Worm (Caenorhabditis elegans) whole organism, young adult: Measurements from ENCODE around the gene T06E4.21.
A peak's percentile ranks its signal among the peaks of the same experiment; 100 is the strongest.

Experiments
- C06A6.2 ChIP-seq: fragments of 200-800 bp; sonication (Bioruptor generic); conservative IDR thresholded peaks from 2 replicates; pipeline ENCODE4 v1.3.6; 2022; ENCODE audit warnings: missing genetic modification characterization, missing compliant biosample characterization
- F10E7.11 ChIP-seq: sonication (generic microtip); optimal IDR thresholded peaks from 2 replicates; lab custom pipeline; 2017; ENCODE audit warnings: mild to moderate bottlenecking, missing genetic modification characterization, moderate library complexity, missing compliant biosample characterization
- F22D6.2 ChIP-seq: sonication (generic microtip); optimal IDR thresholded peaks from 2 replicates; lab custom pipeline; 2016; ENCODE audit warnings: mild to moderate bottlenecking, missing genetic modification characterization, missing compliant biosample characterization
- F23B12.7 ChIP-seq: sonication (generic microtip); optimal IDR thresholded peaks from 2 replicates; lab custom pipeline; 2017; ENCODE audit warnings: missing genetic modification characterization, mild to moderate bottlenecking, missing compliant biosample characterization, antibody characterized with exemption, moderate library complexity; ENCODE audit not compliant: insufficient read depth
- F52B5.7 ChIP-seq: sonication (generic microtip); optimal IDR thresholded peaks from 2 replicates; lab custom pipeline; 2016; ENCODE audit warnings: mild to moderate bottlenecking, missing genetic modification characterization, missing compliant biosample characterization
- K12H6.12 ChIP-seq: fragments of 200-800 bp; sonication (Bioruptor generic); optimal IDR thresholded peaks from 2 replicates; lab custom pipeline; 2018; ENCODE audit warnings: mild to moderate bottlenecking, missing genetic modification characterization, missing compliant biosample characterization
- Y67H2A.10 ChIP-seq: fragments of 200-800 bp; sonication (Bioruptor generic); conservative IDR thresholded peaks from 2 replicates; pipeline ENCODE4 v1.3.6; 2022; ENCODE audit warnings: missing genetic modification reagents, missing genetic modification characterization, missing compliant biosample characterization
- Y95B8A.8 ChIP-seq: fragments of 200-800 bp; sonication (Bioruptor generic); IDR thresholded peaks from 2 replicates; pipeline ENCODE4 v1.3.6; 2022; ENCODE audit warnings: missing genetic modification reagents, missing genetic modification characterization, missing compliant biosample characterization
- akir-1 ChIP-seq: fragments of 200-800 bp; sonication (Bioruptor generic); optimal IDR thresholded peaks from 2 replicates; lab custom pipeline; 2018; ENCODE audit warnings: mild to moderate bottlenecking, missing genetic modification characterization, moderate library complexity, missing compliant biosample characterization
- attf-5 ChIP-seq: fragments of 200-800 bp; sonication (Bioruptor generic); optimal IDR thresholded peaks from 2 replicates; lab custom pipeline; 2018; ENCODE audit warnings: mild to moderate bottlenecking, missing genetic modification characterization, missing compliant biosample characterization
- attf-6 ChIP-seq: fragments of 200-800 bp; sonication (Bioruptor generic); IDR thresholded peaks from 2 replicates; pipeline ENCODE4 v1.3.6; 2022; ENCODE audit warnings: missing genetic modification reagents, missing genetic modification characterization, missing compliant biosample characterization
- bed-2 ChIP-seq: fragments of 200-800 bp; sonication (Bioruptor generic); IDR thresholded peaks from 2 replicates; pipeline ENCODE4 v1.3.6; 2022; ENCODE audit warnings: missing genetic modification reagents, missing genetic modification characterization, missing compliant biosample characterization
- cebp-2 ChIP-seq: fragments of 200-800 bp; sonication (Bioruptor generic); IDR thresholded peaks from 2 replicates; pipeline ENCODE4 v1.3.6; 2022; ENCODE audit warnings: missing genetic modification characterization, missing compliant biosample characterization
- dox-1 ChIP-seq: fragments of 200-800 bp; sonication (Bioruptor generic); IDR thresholded peaks from 2 replicates; pipeline ENCODE4 v1.3.6; 2022; ENCODE audit warnings: missing genetic modification reagents, missing genetic modification characterization, missing compliant biosample characterization
- egrh-3 ChIP-seq: fragments of 200-800 bp; sonication (Bioruptor generic); IDR thresholded peaks from 2 replicates; pipeline ENCODE4 v1.3.6; 2022; ENCODE audit warnings: missing genetic modification reagents, missing genetic modification characterization, missing compliant biosample characterization
- hlh-12 ChIP-seq: sonication (generic microtip); optimal IDR thresholded peaks from 2 replicates; lab custom pipeline; 2016; ENCODE audit warnings: missing genetic modification characterization, missing compliant biosample characterization
- hlh-26 ChIP-seq: fragments of 200-800 bp; sonication (Bioruptor generic); conservative IDR thresholded peaks from 2 replicates; pipeline ENCODE4 v1.3.6; 2022; ENCODE audit warnings: missing genetic modification reagents, missing genetic modification characterization, missing compliant biosample characterization
- hmg-1.2 ChIP-seq: fragments of 200-800 bp; sonication (Bioruptor generic); IDR thresholded peaks from 2 replicates; pipeline ENCODE4 v1.3.6; 2022; ENCODE audit warnings: missing genetic modification reagents, missing genetic modification characterization, missing compliant biosample characterization
- lin-54 ChIP-seq: fragments of 200-800 bp; sonication (Bioruptor generic); optimal IDR thresholded peaks from 2 replicates; lab custom pipeline; 2018; ENCODE audit warnings: mild to moderate bottlenecking, missing genetic modification characterization, missing compliant biosample characterization
- lir-1 ChIP-seq: fragments of 200-800 bp; sonication (Bioruptor generic); conservative IDR thresholded peaks from 2 replicates; pipeline ENCODE4 v1.3.6; 2022; ENCODE audit warnings: missing genetic modification reagents, missing genetic modification characterization, missing compliant biosample characterization
- lsl-1 ChIP-seq: fragments of 200-800 bp; sonication (Bioruptor generic); optimal IDR thresholded peaks from 2 replicates; lab custom pipeline; 2018; ENCODE audit warnings: mild to moderate bottlenecking, missing genetic modification characterization, moderate library complexity, missing compliant biosample characterization
- madf-10 ChIP-seq: sonication (generic microtip); optimal IDR thresholded peaks from 2 replicates; lab custom pipeline; 2016; ENCODE audit warnings: mild to moderate bottlenecking, missing genetic modification characterization, missing compliant biosample characterization
- madf-3 ChIP-seq: fragments of 200-800 bp; sonication (Bioruptor generic); IDR thresholded peaks from 2 replicates; pipeline ENCODE4 v1.3.6; 2022; ENCODE audit warnings: missing genetic modification reagents, missing genetic modification characterization, missing compliant biosample characterization
- madf-6 ChIP-seq: fragments of 200-800 bp; sonication (Bioruptor generic); IDR thresholded peaks from 2 replicates; pipeline ENCODE4 v1.3.6; 2022; ENCODE audit warnings: missing genetic modification reagents, missing genetic modification characterization, missing compliant biosample characterization
- madf-8 ChIP-seq: fragments of 200-800 bp; sonication (Bioruptor generic); conservative IDR thresholded peaks from 2 replicates; pipeline ENCODE4 v1.3.6; 2022; ENCODE audit warnings: missing genetic modification reagents, missing genetic modification characterization, missing compliant biosample characterization
- mcd-1 ChIP-seq: fragments of 200-800 bp; sonication (Bioruptor generic); IDR thresholded peaks from 2 replicates; pipeline ENCODE4 v1.3.6; 2022; ENCODE audit warnings: missing genetic modification reagents, missing genetic modification characterization, missing compliant biosample characterization
- mel-28 ChIP-seq: sonication (generic microtip); optimal IDR thresholded peaks from 2 replicates; lab custom pipeline; 2016; ENCODE audit warnings: borderline replicate concordance, mild to moderate bottlenecking, missing genetic modification characterization, missing compliant biosample characterization
- mes-4 ChIP-seq: sonication (generic microtip); optimal IDR thresholded peaks from 2 replicates; lab custom pipeline; 2016; ENCODE audit warnings: missing genotype, missing genetic modification characterization, missing compliant biosample characterization
- mxl-1 ChIP-seq: sonication (generic microtip); optimal IDR thresholded peaks from 2 replicates; lab custom pipeline; 2016; ENCODE audit warnings: missing genetic modification characterization, missing compliant biosample characterization
- nhr-80 ChIP-seq: sonication (generic microtip); optimal IDR thresholded peaks from 2 replicates; lab custom pipeline; 2016; ENCODE audit warnings: missing genetic modification characterization, missing compliant biosample characterization
- nhr-90 ChIP-seq: sonication (generic microtip); optimal IDR thresholded peaks from 2 replicates; lab custom pipeline; 2016; ENCODE audit warnings: missing genotype, mild to moderate bottlenecking, missing genetic modification characterization, missing compliant biosample characterization
- pha-4 ChIP-seq: fragments of 150-350 bp; sonication (generic microtip); optimal IDR thresholded peaks from 2 replicates; lab custom pipeline; 2014; ENCODE audit warnings: missing biosample characterization, missing genetic modification reagents, missing genetic modification characterization
- repo-1 ChIP-seq: sonication (generic microtip); optimal IDR thresholded peaks from 2 replicates; lab custom pipeline; 2017; ENCODE audit warnings: mild to moderate bottlenecking, missing genetic modification characterization, missing compliant biosample characterization
- snpc-3.4 ChIP-seq: sonication (generic microtip); optimal IDR thresholded peaks from 2 replicates; lab custom pipeline; 2017; ENCODE audit warnings: missing genetic modification characterization, mild to moderate bottlenecking, missing compliant biosample characterization, antibody characterized with exemption, moderate library complexity, missing genotype, missing genetic modification reagents
- snpc-4 ChIP-seq, 5 experiments: fragments of 150-350 bp in 1 of 5; sonication (generic microtip) in 4 of 5; optimal IDR thresholded peaks; 2 replicates each; lab custom pipeline; 2014 to 2018; ENCODE audit warnings: missing genetic modification characterization in 5 of 5, missing biosample characterization in 3 of 5, antibody characterized with exemption in 2 of 5, mild to moderate bottlenecking in 2 of 5, missing compliant biosample characterization in 2 of 5, missing genotype in 2 of 5, moderate library complexity in 2 of 5, missing genetic modification reagents in 1 of 5
- somi-1 ChIP-seq: fragments of 200-800 bp; sonication (Bioruptor generic); optimal IDR thresholded peaks from 2 replicates; lab custom pipeline; 2018; ENCODE audit warnings: mild to moderate bottlenecking, missing genetic modification characterization, missing compliant biosample characterization
- sptf-2 ChIP-seq: fragments of 200-800 bp; sonication (Bioruptor generic); optimal IDR thresholded peaks from 2 replicates; lab custom pipeline; 2018; ENCODE audit warnings: mild to moderate bottlenecking, missing genetic modification characterization, missing compliant biosample characterization
- tbp1 ChIP-seq: fragments of 200-800 bp; sonication (Bioruptor generic); optimal IDR thresholded peaks from 2 replicates; lab custom pipeline; 2018; ENCODE audit warnings: mild to moderate bottlenecking, missing genetic modification characterization, missing compliant biosample characterization
- xnd-1 ChIP-seq: sonication (generic microtip); optimal IDR thresholded peaks from 2 replicates; lab custom pipeline; 2016; ENCODE audit warnings: missing genotype, missing genetic modification reagents, missing genetic modification characterization, missing compliant biosample characterization
- zfh-2 ChIP-seq: fragments of 200-800 bp; sonication (Bioruptor generic); conservative IDR thresholded peaks from 2 replicates; pipeline ENCODE4 v1.3.6; 2022; ENCODE audit warnings: missing genetic modification reagents, missing genetic modification characterization, missing compliant biosample characterization
- zim-3 ChIP-seq: sonication (generic microtip); optimal IDR thresholded peaks from 2 replicates; lab custom pipeline; 2017; ENCODE audit warnings: mild to moderate bottlenecking, missing genetic modification characterization, moderate library complexity, missing compliant biosample characterization
- ztf-18 ChIP-seq: sonication (generic microtip); optimal IDR thresholded peaks from 2 replicates; lab custom pipeline; 2016; ENCODE audit warnings: missing genotype, mild to moderate bottlenecking, missing genetic modification characterization, missing compliant biosample characterization
- ztf-22 ChIP-seq: fragments of 200-800 bp; sonication (Bioruptor generic); optimal IDR thresholded peaks from 2 replicates; lab custom pipeline; 2018; ENCODE audit warnings: mild to moderate bottlenecking, missing genetic modification characterization, moderate library complexity, missing compliant biosample characterization
- ztf-28 ChIP-seq: fragments of 200-800 bp; sonication (Bioruptor generic); IDR thresholded peaks from 2 replicates; pipeline ENCODE4 v1.3.6; 2022; ENCODE audit warnings: missing genetic modification reagents, missing genetic modification characterization, missing compliant biosample characterization

T06E4.21 gene

ce11 chrV:9690099-9690572 lies 38.7 kb downstream of the T06E4.21 start, which contains the start of gene rbx-1:
TSS of gene rbx-1 (minus strand) at chrV:9690522.
- TF ChIP-seq ztf-28 (no peak), C06A6.2 (no peak), snpc-3.4 (tag; lab: Kevin White, UChicago) (no peak), Y95B8A.8 (GFP tag; lab: Robert Waterston, UW) (no peak), F52B5.7 (no peak), lsl-1 (GFP tag; lab: Kevin White, UChicago) (no peak), repo-1 (tag; lab: Kevin White, UChicago) (no peak), madf-3 (GFP tag; lab: Robert Waterston, UW) (no peak), zfh-2 (GFP tag; lab: Robert Waterston, UW) (no peak), lir-1 (GFP tag; lab: Robert Waterston, UW) (no peak), sptf-2 (GFP tag; lab: Kevin White, UChicago) (no peak)
- TF ChIP-seq, all 124 proteins: peak for 0

ce11 chrV:9690728-9691127 lies 39.3 kb downstream of the T06E4.21 start:
- TF ChIP-seq nhr-90 (tag; lab: Kevin White, UChicago) (no peak), F23B12.7 (tag; lab: Kevin White, UChicago) (peak; percentile 38), madf-8 (no peak), madf-3 (GFP tag; lab: Robert Waterston, UW) (no peak), mes-4 (tag; lab: Kevin White, UChicago) (no peak), ztf-18 (peak; percentile 12), tbp1 (GFP tag; lab: Kevin White, UChicago) (peak; percentile 4), madf-6 (GFP tag; lab: Robert Waterston, UW) (peak; percentile 49; the same call in 1 of the 2 replicates), hlh-26 (no peak), somi-1 (no peak), lsl-1 (GFP tag; lab: Kevin White, UChicago) (peak; percentile 57), hmg-1.2 (GFP tag; lab: Robert Waterston, UW) (peak; percentile 41; the same call in 1 of the 2 replicates), C06A6.2 (no peak), snpc-3.4 (tag; lab: Kevin White, UChicago) (no peak)

ce11 chrV:9692109-9692581 lies 40.8 kb downstream of the T06E4.21 start, which contains the start of gene ztf-9:
TSS of gene ztf-9 (minus strand) at chrV:9692159.
- no peak for TF ChIP-seq zim-3 (tag; lab: Kevin White, UChicago)
- peak; percentile 33 for TF ChIP-seq attf-5 (GFP tag; lab: Kevin White, UChicago)
- peak; percentile 23 for TF ChIP-seq repo-1 (tag; lab: Kevin White, UChicago)
- peak; percentile 30 for TF ChIP-seq nhr-80 (tag; lab: Kevin White, UChicago)
- no peak for TF ChIP-seq xnd-1 (tag; lab: Kevin White, UChicago)
- no peak for TF ChIP-seq hlh-12
- no peak for TF ChIP-seq F10E7.11 (tag; lab: Kevin White, UChicago)
- no peak for TF ChIP-seq F22D6.2 (tag; lab: Kevin White, UChicago)
- no peak for TF ChIP-seq pha-4 (tag; lab: Kevin White, UChicago)
- TF ChIP-seq ztf-22 (GFP tag; lab: Kevin White, UChicago): no peak
- TF ChIP-seq somi-1: peak; percentile 34
- TF ChIP-seq K12H6.12: peak; percentile 26
- TF ChIP-seq akir-1: no peak
- TF ChIP-seq madf-10: peak; percentile 11
- 0 out of 2 replicates have a peak, but pooled peaks have one; percentile 69 for TF ChIP-seq dox-1
- no peak for TF ChIP-seq madf-3 (GFP tag; lab: Robert Waterston, UW)
- no peak for TF ChIP-seq attf-6 (GFP tag; lab: Robert Waterston, UW)
- TF ChIP-seq egrh-3 (GFP tag; lab: Robert Waterston, UW): peak; percentile 69
- TF ChIP-seq mes-4 (tag; lab: Kevin White, UChicago): no peak
- TF ChIP-seq bed-2 (GFP tag; lab: Robert Waterston, UW): no peak
- TF ChIP-seq mxl-1: no peak
- peak; percentile 23 for TF ChIP-seq lin-54 (GFP tag; lab: Kevin White, UChicago)
- TF ChIP-seq mcd-1 (GFP tag; lab: Robert Waterston, UW): peak; percentile 35; the same call in 1 of the 2 replicates
- TF ChIP-seq snpc-4 (GFP tag; optimal IDR thresholded peaks at IDR 0.05; lab: Kevin White, UChicago): no peak
- peak in 1 of 4 experiments; percentile 1 for TF ChIP-seq snpc-4 (tag; optimal IDR thresholded peaks at IDR 0.05; lab: Kevin White, UChicago)
- TF ChIP-seq Y67H2A.10 (GFP tag; lab: Robert Waterston, UW): no peak
- TF ChIP-seq mel-28: no peak
- no peak for TF ChIP-seq cebp-2 (GFP tag; lab: Robert Waterston, UW)
